Fruit fly (Drosophila melanogaster) whole organism, wandering third instar larva: ENCODE measurements around the gene CG17065.

ENCODE experiments used
- HLH106 ChIP-seq: fragments of 200-800 bp; optimal IDR thresholded peaks from 3 replicates; lab custom pipeline; 2019; ENCODE audit warnings: missing biosample characterization, mild to moderate bottlenecking, missing genetic modification characterization, moderate library complexity
- Hnf4 ChIP-seq: fragments of 200-800 bp; sonication (Bioruptor generic); optimal IDR thresholded peaks from 2 replicates; lab custom pipeline; 2016; ENCODE audit warnings: missing biosample characterization, mild to moderate bottlenecking, missing genetic modification characterization
- pan ChIP-seq: fragments of >200 bp; optimal IDR thresholded peaks from 2 replicates; lab custom pipeline; 2017

- TF ChIP-seq HLH106 (tag; lab: Kevin White, UChicago) = no peak
- no peak for TF ChIP-seq Hnf4
- no peak for TF ChIP-seq pan (lab: Kevin White, UChicago)
Measured at dm6 chrX:20251069-20251468, 5.9 kb downstream of the CG17065 start, which contains the start of the genes CG17068 and Rab10.
